Fruit fly (Drosophila melanogaster) Kc167 (cell line): ENCODE data around the gene CG42554.

ENCODE experiments used
- Myc ChIP-seq: fragments of >200 bp; optimal IDR thresholded peaks from 2 replicates; lab custom pipeline; 2017; ENCODE audit warnings: missing external identifiers
- Sin3A ChIP-seq: fragments of >200 bp; optimal IDR thresholded peaks from 2 replicates; lab custom pipeline; 2018; ENCODE audit warnings: missing external identifiers
- psq ChIP-seq: fragments of >200 bp; optimal IDR thresholded peaks from 2 replicates; lab custom pipeline; 2017; ENCODE audit warnings: missing external identifiers
- ttk ChIP-seq: sonication (Bioruptor generic); optimal IDR thresholded peaks from 2 replicates; lab custom pipeline; 2017; ENCODE audit warnings: missing external identifiers

DNA sequence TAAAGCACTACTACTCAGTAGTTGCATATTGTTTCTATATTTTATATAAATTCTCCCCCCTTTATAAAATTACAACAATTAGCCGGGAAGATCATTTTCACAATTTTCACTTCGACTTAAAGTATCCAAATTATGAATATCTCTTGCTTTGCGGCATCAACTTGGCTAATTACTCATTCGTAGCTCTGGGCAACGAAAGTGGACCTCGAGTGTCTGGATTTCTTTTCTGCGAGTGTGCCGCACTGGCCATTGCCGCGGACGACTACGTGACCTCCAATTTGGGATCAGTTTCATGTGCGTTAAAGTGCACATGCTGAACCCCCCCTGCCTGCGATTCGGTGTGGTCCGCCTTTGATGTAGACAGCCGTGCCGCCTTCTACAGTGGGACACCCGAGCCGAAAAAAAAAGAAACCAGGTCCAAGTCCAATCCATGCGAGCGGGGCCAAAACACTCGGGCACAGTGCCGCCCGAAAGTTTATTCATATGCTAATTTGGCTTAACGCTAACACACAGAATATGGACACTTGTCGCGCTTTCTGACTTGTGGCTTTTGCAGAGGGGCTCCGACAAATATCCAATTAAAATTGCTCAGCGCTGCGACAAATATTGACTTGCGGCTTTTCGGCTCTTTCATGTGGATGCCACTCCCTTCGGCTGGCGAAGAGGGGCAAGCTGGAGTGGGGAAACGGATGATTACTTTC, 16.9 kb upstream of the CG42554 start:
- TF ChIP-seq Sin3A (lab: Kevin White, UChicago) (no peak), ttk (no peak), Myc (lab: Kevin White, UChicago) (no peak), psq (no peak)
